Worm (Caenorhabditis elegans) whole organism, late embryonic: ENCODE measurements around the gene T25G12.3.

ENCODE experiments used
- C38D4.7 ChIP-seq: fragments of 200-800 bp; sonication (Bioruptor generic); optimal IDR thresholded peaks from 2 replicates; lab custom pipeline; 2018; ENCODE audit warnings: mild to moderate bottlenecking, missing genetic modification characterization, moderate library complexity, missing compliant biosample characterization
- elt-2 ChIP-seq: sonication (generic microtip); optimal IDR thresholded peaks from 2 replicates; lab custom pipeline; 2016; ENCODE audit warnings: missing genetic modification reagents, missing genetic modification characterization, missing compliant biosample characterization
- gmeb-2 ChIP-seq: sonication (generic microtip); optimal IDR thresholded peaks from 2 replicates; lab custom pipeline; 2016; ENCODE audit warnings: missing genetic modification characterization, inconsistent platforms, missing compliant biosample characterization
- hlh-6 ChIP-seq: sonication (generic microtip); optimal IDR thresholded peaks from 2 replicates; lab custom pipeline; 2016; ENCODE audit warnings: missing genotype, missing genetic modification characterization, missing compliant biosample characterization
- nhr-11 ChIP-seq: fragments of 150-350 bp; optimal IDR thresholded peaks from 2 replicates; lab custom pipeline; 2014; ENCODE audit warnings: missing biosample characterization, missing genetic modification characterization

T25G12.3 gene

ce11 chrX:17247260-17247659 lies 15.8 kb downstream of the T25G12.3 start:
- TF ChIP-seq elt-2 (peak; percentile 60), C38D4.7 (GFP tag; lab: Kevin White, UChicago) (no peak)
- TF ChIP-seq, all 69 proteins: peak for 1

DNA sequence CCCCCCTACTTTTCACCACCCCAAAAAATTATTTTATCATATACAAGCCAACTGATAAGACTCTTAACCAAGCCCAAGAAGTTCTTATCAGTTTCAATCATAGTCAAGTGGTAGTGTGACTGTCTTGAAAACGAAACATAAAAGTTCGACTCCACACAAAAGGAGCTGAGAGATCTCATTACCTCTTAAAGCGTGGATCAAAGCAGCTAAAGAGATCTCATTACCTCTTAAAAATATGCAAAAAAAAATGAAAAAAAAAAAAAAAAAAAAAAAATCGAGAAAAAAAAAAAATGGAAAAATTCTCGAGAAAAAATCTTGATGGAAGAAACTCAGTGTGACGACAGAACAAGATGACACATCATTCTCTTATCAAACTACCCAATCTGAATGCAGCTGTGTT lies 24.3 kb downstream of the T25G12.3 start:
- peak; percentile 21 for TF ChIP-seq elt-2

ce11 chrX:17256769-17257168 lies 25.3 kb downstream of the T25G12.3 start, which contains the start of gene Y40C7B.4:
TSS of gene Y40C7B.4 (minus strand) at chrX:17256787.
- TF ChIP-seq gmeb-2 (tag; lab: Kevin White, UChicago) (no peak), nhr-11 (no peak), elt-2 (peak; percentile 75), hlh-6 (tag; lab: Kevin White, UChicago) (no peak)
